Worm (Caenorhabditis elegans) whole organism, young adult: ENCODE measurements around the gene rfl-1.

Source experiments
- attf-3 ChIP-seq: fragments of 200-800 bp; sonication (Bioruptor generic); conservative IDR thresholded peaks from 2 replicates; pipeline ENCODE4 v1.3.6; 2022; ENCODE audit warnings: missing genetic modification reagents, missing genetic modification characterization, missing compliant biosample characterization
- madf-6 ChIP-seq: fragments of 200-800 bp; sonication (Bioruptor generic); IDR thresholded peaks from 2 replicates; pipeline ENCODE4 v1.3.6; 2022; ENCODE audit warnings: missing genetic modification reagents, missing genetic modification characterization, missing compliant biosample characterization
- zim-3 ChIP-seq: sonication (generic microtip); optimal IDR thresholded peaks from 2 replicates; lab custom pipeline; 2017; ENCODE audit warnings: mild to moderate bottlenecking, missing genetic modification characterization, moderate library complexity, missing compliant biosample characterization

DNA sequence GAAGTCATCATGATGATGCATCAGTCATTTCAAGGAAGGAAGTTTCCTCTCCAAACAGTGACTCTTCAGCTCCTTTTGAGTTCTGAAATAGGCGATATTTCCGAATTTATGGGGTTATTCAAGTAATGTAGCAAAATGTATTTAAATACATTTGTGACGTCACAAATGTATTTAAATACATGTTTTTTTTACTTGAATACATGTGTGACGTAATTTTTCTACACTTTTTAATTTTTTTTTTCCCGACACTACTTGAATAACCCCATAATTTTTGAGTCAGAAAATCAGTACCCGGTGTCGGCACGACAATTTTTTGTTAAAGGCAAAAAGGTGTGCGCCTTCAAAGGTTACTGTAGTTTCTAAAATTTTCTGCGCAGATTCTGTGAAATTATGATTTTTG is 46.1 kb upstream of the rfl-1 start:
- TF ChIP-seq madf-6 (GFP tag; lab: Robert Waterston, UW) = no peak
- TF ChIP-seq attf-3 (GFP tag; lab: Robert Waterston, UW) = no peak
- TF ChIP-seq zim-3 = no peak
